Fruit fly (Drosophila melanogaster): Measurements from ENCODE around the gene CG43798.

CG43798 gene

dm6 chr2L:4650752-4651453 is 4.1 kb downstream of the CG43798 start, which contains the start of gene CG3355:
Gene CG3355, plus strand, starts transcription at chr2L:4651403.
- TF ChIP-seq tai (GFP tag; optimal IDR thresholded peaks at IDR 0.05): no peak
- TF ChIP-seq psq (GFP tag; optimal IDR thresholded peaks at IDR 0.05): peak; percentile 17

dm6 chr2L:4660932-4661331 is 14.1 kb downstream of the CG43798 start:
- TF ChIP-seq Myc (optimal IDR thresholded peaks at IDR 0.05) (peak; percentile 22), brk (GFP tag; optimal IDR thresholded peaks at IDR 0.05) (no peak)

- TF ChIP-seq br (GFP tag; optimal IDR thresholded peaks at IDR 0.05): no peak
- TF ChIP-seq Abd-B (GFP tag; optimal IDR thresholded peaks at IDR 0.05): no peak
Measured at dm6 chr2L:4682377-4682776, 35.5 kb downstream of the CG43798 start, which contains the start of gene CG11929. Gene CG11929, plus strand, starts transcription at chr2L:4682677.

dm6 chr2L:4684361-4684760 is 37.5 kb downstream of the CG43798 start, which contains the start of gene Elba1:
Gene Elba1, minus strand, starts transcription at chr2L:4684461.
- TF ChIP-seq sage (GFP tag; optimal IDR thresholded peaks at IDR 0.05) (no peak), brk (GFP tag; optimal IDR thresholded peaks at IDR 0.05) (no peak), Abd-B (GFP tag; optimal IDR thresholded peaks at IDR 0.05) (no peak)

- no peak for TF ChIP-seq Myc (optimal IDR thresholded peaks at IDR 0.05)
- no peak for TF ChIP-seq Dif (GFP tag; optimal IDR thresholded peaks at IDR 0.05; ENCODE audit: partially characterized antibody)
- no peak for TF ChIP-seq dl (GFP tag; optimal IDR thresholded peaks at IDR 0.05; ENCODE audit: insufficient read depth in 1 of 2, partially characterized antibody in 2 of 2)
- no peak for TF ChIP-seq psq (GFP tag; optimal IDR thresholded peaks at IDR 0.05)
- no peak for TF ChIP-seq Hr83 (GFP tag; optimal IDR thresholded peaks at IDR 0.05; ENCODE audit: poor library complexity, severe bottlenecking)
- no peak for TF ChIP-seq foxo (GFP tag; optimal IDR thresholded peaks at IDR 0.05)
- TF ChIP-seq OdsH (GFP tag; optimal IDR thresholded peaks at IDR 0.05): no peak
- no peak for TF ChIP-seq dsf (GFP tag; optimal IDR thresholded peaks at IDR 0.05; ENCODE audit: borderline replicate concordance)
- TF ChIP-seq Mio (GFP tag; optimal IDR thresholded peaks at IDR 0.05): no peak
- no peak for TF ChIP-seq ey (GFP tag; optimal IDR thresholded peaks at IDR 0.05)
- no peak for TF ChIP-seq Abd-B (GFP tag; optimal IDR thresholded peaks at IDR 0.05)
- TF ChIP-seq woc (GFP tag; optimal IDR thresholded peaks at IDR 0.05): no peak
- no peak for TF ChIP-seq h (GFP tag; optimal IDR thresholded peaks at IDR 0.05)
- TF ChIP-seq GATAd (GFP tag; optimal IDR thresholded peaks at IDR 0.05): no peak
- no peak for TF ChIP-seq tai (GFP tag; optimal IDR thresholded peaks at IDR 0.05)
- TF ChIP-seq sv (GFP tag; optimal IDR thresholded peaks at IDR 0.05): no peak
- TF ChIP-seq lola (GFP tag; optimal IDR thresholded peaks at IDR 0.05): no peak
- TF ChIP-seq pan (optimal IDR thresholded peaks at IDR 0.05): no peak
Measured at dm6 chr2L:4687211-4687610, 40.4 kb downstream of the CG43798 start, which contains the start of gene Elba3. Gene Elba3, plus strand, starts transcription at chr2L:4687511.

- TF ChIP-seq OdsH (GFP tag; optimal IDR thresholded peaks at IDR 0.05): no peak
- TF ChIP-seq Sp1 (GFP tag; optimal IDR thresholded peaks at IDR 0.05): no peak
- no peak for TF ChIP-seq sv (GFP tag; optimal IDR thresholded peaks at IDR 0.05)
- TF ChIP-seq tai (GFP tag; optimal IDR thresholded peaks at IDR 0.05): no peak
- no peak for TF ChIP-seq CG9705 (GFP tag; optimal IDR thresholded peaks at IDR 0.05)
- no peak for TF ChIP-seq foxo (GFP tag; optimal IDR thresholded peaks at IDR 0.05)
- TF ChIP-seq CG32264 (GFP tag; optimal IDR thresholded peaks at IDR 0.05): no peak
- TF ChIP-seq Hr83 (GFP tag; optimal IDR thresholded peaks at IDR 0.05; ENCODE audit: poor library complexity, severe bottlenecking): no peak
- no peak for TF ChIP-seq Rel (GFP tag; optimal IDR thresholded peaks at IDR 0.05)
- no peak for TF ChIP-seq Rel (tag; optimal IDR thresholded peaks at IDR 0.05)
- TF ChIP-seq rgr (GFP tag; optimal IDR thresholded peaks at IDR 0.05): no peak
- no peak for TF ChIP-seq lola (GFP tag; optimal IDR thresholded peaks at IDR 0.05)
- no peak for TF ChIP-seq dl (GFP tag; optimal IDR thresholded peaks at IDR 0.05; ENCODE audit: insufficient read depth in 1 of 2, partially characterized antibody in 2 of 2)
- TF ChIP-seq ey (GFP tag; optimal IDR thresholded peaks at IDR 0.05): no peak
- TF ChIP-seq psq (GFP tag; optimal IDR thresholded peaks at IDR 0.05): no peak
- TF ChIP-seq GATAd (GFP tag; optimal IDR thresholded peaks at IDR 0.05): no peak
- TF ChIP-seq brk (GFP tag; optimal IDR thresholded peaks at IDR 0.05): no peak
Measured at dm6 chr2L:4690602-4691001, 43.8 kb downstream of the CG43798 start, which contains the start of gene CG3251. Gene CG3251, minus strand, starts transcription at chr2L:4690702.
